Worm (Caenorhabditis elegans): ENCODE measurements around the gene gsr-1.

Gene gsr-1

ce11 chrIII:3637251-3637989, 13.3 kb upstream of the gsr-1 start:
- TF ChIP-seq C38D4.7 (GFP tag; optimal IDR thresholded peaks at IDR 0.05) = no peak
- TF ChIP-seq hlh-6 (tag; optimal IDR thresholded peaks at IDR 0.05) = no peak
- TF ChIP-seq pqm-1 (tag; optimal IDR thresholded peaks at IDR 0.05) = no peak
- TF ChIP-seq sdc-2 (tag; optimal IDR thresholded peaks at IDR 0.05) = no peak

ce11 chrIII:3643602-3644001, 7.1 kb upstream of the gsr-1 start:
- TF ChIP-seq hlh-15 (tag; optimal IDR thresholded peaks at IDR 0.05) (no peak), ztf-16 (tag; optimal IDR thresholded peaks at IDR 0.05) (no peak), C38D4.7 (GFP tag; optimal IDR thresholded peaks at IDR 0.05) (no peak), hlh-30 (tag; optimal IDR thresholded peaks at IDR 0.05; ENCODE audit: insufficient read depth) (no peak), elt-4 (tag; optimal IDR thresholded peaks at IDR 0.05) (no peak), pag-3 (tag; optimal IDR thresholded peaks at IDR 0.05; ENCODE audit: borderline replicate concordance) (no peak), nhr-232 (tag; optimal IDR thresholded peaks at IDR 0.05) (no peak), nfya-1 (tag; optimal IDR thresholded peaks at IDR 0.05) (no peak), fkh-6 (tag; optimal IDR thresholded peaks at IDR 0.05) (no peak), tbx-7 (tag; optimal IDR thresholded peaks at IDR 0.05) (no peak), pat-9 (tag; optimal IDR thresholded peaks at IDR 0.05) (no peak), npax-4 (tag; optimal IDR thresholded peaks at IDR 0.05) (no peak), rnt-1 (tag; optimal IDR thresholded peaks at IDR 0.05) (no peak), ceh-22 (tag; optimal IDR thresholded peaks at IDR 0.05) (no peak), ttx-3 (tag; optimal IDR thresholded peaks at IDR 0.05) (no peak)

ce11 chrIII:3644075-3644474, 6.6 kb upstream of the gsr-1 start, which contains the start of gene unc-93:
TSS of gene unc-93 (plus strand) at chrIII:3644375.
- TF ChIP-seq pat-9 (tag; optimal IDR thresholded peaks at IDR 0.05) (no peak), sdc-2 (tag; optimal IDR thresholded peaks at IDR 0.05) (no peak), tbx-2 (tag; optimal IDR thresholded peaks at IDR 0.05) (no peak), nhr-232 (tag; optimal IDR thresholded peaks at IDR 0.05) (no peak), eyg-1 (tag; optimal IDR thresholded peaks at IDR 0.05) (no peak), pqm-1 (tag; optimal IDR thresholded peaks at IDR 0.05) (no peak), ceh-18 (tag; optimal IDR thresholded peaks at IDR 0.05) (no peak), hlh-15 (tag; optimal IDR thresholded peaks at IDR 0.05) (no peak), syd-9 (tag; optimal IDR thresholded peaks at IDR 0.05) (no peak), K02D7.2 (tag; optimal IDR thresholded peaks at IDR 0.05) (no peak), hlh-8 (tag; optimal IDR thresholded peaks at IDR 0.05) (no peak), ceh-45 (GFP tag; IDR thresholded peaks at IDR 0.05) (no peak), C38D4.7 (GFP tag; optimal IDR thresholded peaks at IDR 0.05) (no peak), fax-1 (tag; optimal IDR thresholded peaks at IDR 0.05) (no peak), ceh-34 (tag; optimal IDR thresholded peaks at IDR 0.05) (no peak), odd-2 (tag; optimal IDR thresholded peaks at IDR 0.05) (no peak), ceh-2 (tag; optimal IDR thresholded peaks at IDR 0.05) (no peak), ceh-48 (tag; optimal IDR thresholded peaks at IDR 0.05) (no peak), unc-86 (tag; optimal IDR thresholded peaks at IDR 0.05) (no peak)

ce11 chrIII:3649305-3649704, 1.4 kb upstream of the gsr-1 start:
- TF ChIP-seq npax-4 (tag; optimal IDR thresholded peaks at IDR 0.05) (no peak), pat-9 (tag; optimal IDR thresholded peaks at IDR 0.05) (no peak), ceh-48 (tag; optimal IDR thresholded peaks at IDR 0.05) (no peak), elt-2 (tag; optimal IDR thresholded peaks at IDR 0.05) (peak; percentile 75), ref-2 (tag; optimal IDR thresholded peaks at IDR 0.05) (no peak)

ce11 chrIII:3650266-3650665, 441 bp upstream of the gsr-1 start:
- TF ChIP-seq ets-4 (tag; optimal IDR thresholded peaks at IDR 0.05) = no peak
- no peak for TF ChIP-seq hlh-15 (tag; optimal IDR thresholded peaks at IDR 0.05)
- no peak for TF ChIP-seq fkh-10 (GFP tag; optimal IDR thresholded peaks at IDR 0.05)
